Fruit fly (Drosophila melanogaster): ENCODE measurements around the gene He.
A peak's percentile ranks its signal among the peaks of the same experiment; 100 is the strongest.

The He gene

dm6 chr2L:14015109-14015508 is 42.4 kb upstream of the He start (continued):
- TF ChIP-seq Awh (GFP tag; IDR thresholded peaks at IDR 0.05) (no peak), dimm (GFP tag; IDR thresholded peaks at IDR 0.05) (no peak), ac (GFP tag; optimal IDR thresholded peaks at IDR 0.05) (no peak), sug (tag; optimal IDR thresholded peaks at IDR 0.05) (peak; percentile 48), CG4360 (GFP tag; IDR thresholded peaks at IDR 0.05) (no peak), BEAF-32 (GFP tag; optimal IDR thresholded peaks at IDR 0.05) (no peak), CG12104 (GFP tag; optimal IDR thresholded peaks at IDR 0.05) (no peak), nerfin-2 (GFP tag; IDR thresholded peaks at IDR 0.05; ENCODE audit: partially characterized antibody) (no peak), Kr (GFP tag; optimal IDR thresholded peaks at IDR 0.05) (no peak), crol (GFP tag; IDR thresholded peaks at IDR 0.05) (no peak), gcm2 (GFP tag; optimal IDR thresholded peaks at IDR 0.05) (no peak), CG4730 (GFP tag; IDR thresholded peaks at IDR 0.05) (no peak), wor (GFP tag; IDR thresholded peaks at IDR 0.05) (no peak), chinmo (GFP tag; IDR thresholded peaks at IDR 0.05; ENCODE audit: partially characterized antibody) (0 out of 4 replicates have a peak, but pooled peaks have one; percentile 23), tgo (GFP tag; IDR thresholded peaks at IDR 0.05) (no peak), CG3838 (GFP tag; optimal IDR thresholded peaks at IDR 0.05) (no peak), CG4404 (GFP tag; IDR thresholded peaks at IDR 0.05) (no peak), ash1 (GFP tag; optimal IDR thresholded peaks at IDR 0.05) (no peak), CG8359 (GFP tag; optimal IDR thresholded peaks at IDR 0.05; ENCODE audit: borderline replicate concordance) (no peak), CG13123 (GFP tag; optimal IDR thresholded peaks at IDR 0.05) (no peak), Chrac-16 (GFP tag; optimal IDR thresholded peaks at IDR 0.05) (no peak), CG10147 (GFP tag; optimal IDR thresholded peaks at IDR 0.05) (no peak), mirr (GFP tag; optimal IDR thresholded peaks at IDR 0.05) (peak; percentile 60), CG13287 (GFP tag; IDR thresholded peaks at IDR 0.05; ENCODE audit: partially characterized antibody) (no peak), CG17328 (GFP tag; IDR thresholded peaks at IDR 0.05) (no peak), corto (GFP tag; optimal IDR thresholded peaks at IDR 0.05) (no peak), Asciz (GFP tag; optimal IDR thresholded peaks at IDR 0.05) (no peak), Pdp1 (GFP tag; optimal IDR thresholded peaks at IDR 0.05) (peak in 1 of 2 experiments; percentile 58), Lim3 (GFP tag; IDR thresholded peaks at IDR 0.05) (no peak), CG2199 (GFP tag; IDR thresholded peaks at IDR 0.05) (no peak), CG17359 (tag; optimal IDR thresholded peaks at IDR 0.05) (no peak), onecut (GFP tag; IDR thresholded peaks at IDR 0.05) (no peak), sqz (GFP tag; optimal IDR thresholded peaks at IDR 0.05) (no peak), sd (tag; optimal IDR thresholded peaks at IDR 0.05) (peak; percentile 86)

DNA sequence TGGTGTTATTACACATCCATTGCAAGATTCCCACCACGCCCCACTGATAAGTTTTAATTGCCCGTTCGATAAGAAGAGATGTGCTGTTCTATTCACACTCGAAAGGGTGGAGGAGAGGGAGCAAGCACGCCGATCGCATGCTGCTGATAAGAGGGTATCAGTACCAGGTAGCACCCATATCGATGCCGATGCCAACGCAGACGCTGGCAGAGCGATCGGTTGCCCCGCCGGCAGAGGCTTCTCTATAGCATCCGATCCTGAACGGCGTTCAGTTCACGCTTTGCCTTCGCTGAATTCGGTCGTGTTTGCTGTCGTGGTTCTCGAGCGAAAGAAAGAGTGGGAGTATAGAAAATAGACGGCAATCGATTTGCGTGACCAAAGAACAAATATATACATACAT is 40.7 kb upstream of the He start:
- no peak for TF ChIP-seq sima (GFP tag; optimal IDR thresholded peaks at IDR 0.05)
- TF ChIP-seq Scr (GFP tag; IDR thresholded peaks at IDR 0.05; ENCODE audit: partially characterized antibody), result no peak
- no peak for TF ChIP-seq Mrtf (GFP tag; IDR thresholded peaks at IDR 0.05)
- peak; percentile 91 for TF ChIP-seq sug (tag; optimal IDR thresholded peaks at IDR 0.05)
- no peak for TF ChIP-seq CG43689 (GFP tag; IDR thresholded peaks at IDR 0.05)
- no peak for TF ChIP-seq CG7372 (GFP tag; IDR thresholded peaks at IDR 0.05)
- TF ChIP-seq fd102C (GFP tag; optimal IDR thresholded peaks at IDR 0.05), result no peak
- TF ChIP-seq rib (GFP tag; IDR thresholded peaks at IDR 0.05), result peak; percentile 52; the same call in 1 of the 2 replicates
- TF ChIP-seq ac (GFP tag; optimal IDR thresholded peaks at IDR 0.05), result no peak
- TF ChIP-seq usp (GFP tag; optimal IDR thresholded peaks at IDR 0.05), result no peak
- no peak for TF ChIP-seq Ptx1 (GFP tag; IDR thresholded peaks at IDR 0.05)
- peak; percentile 95 for TF ChIP-seq CG34376 (GFP tag; optimal IDR thresholded peaks at IDR 0.05)
- TF ChIP-seq Hey (tag; optimal IDR thresholded peaks at IDR 0.05), result peak; percentile 63
- no peak for TF ChIP-seq insv (GFP tag; optimal IDR thresholded peaks at IDR 0.05)
- 0 out of 2 replicates have a peak, but pooled peaks have one; percentile 21 for TF ChIP-seq al (GFP tag; IDR thresholded peaks at IDR 0.05)
- no peak for TF ChIP-seq Dip2 (GFP tag; IDR thresholded peaks at IDR 0.05)
- TF ChIP-seq CG33213 (GFP tag; optimal IDR thresholded peaks at IDR 0.05), result no peak
- no peak for TF ChIP-seq pan (optimal IDR thresholded peaks at IDR 0.05)
- TF ChIP-seq pan (GFP tag; optimal IDR thresholded peaks at IDR 0.05 in 1 of 2, IDR thresholded peaks at IDR 0.05 in 1 of 2), result no peak
- TF ChIP-seq CG8290 (GFP tag; optimal IDR thresholded peaks at IDR 0.05), result no peak
- TF ChIP-seq CG8290 (tag; optimal IDR thresholded peaks at IDR 0.05), result peak in 1 of 2 experiments; percentile 60
- no peak for TF ChIP-seq CG4328 (GFP tag; optimal IDR thresholded peaks at IDR 0.05)

Data from whole organism, embryonic.